Fruit fly (Drosophila melanogaster): ENCODE measurements around the gene MED18.

DNA sequence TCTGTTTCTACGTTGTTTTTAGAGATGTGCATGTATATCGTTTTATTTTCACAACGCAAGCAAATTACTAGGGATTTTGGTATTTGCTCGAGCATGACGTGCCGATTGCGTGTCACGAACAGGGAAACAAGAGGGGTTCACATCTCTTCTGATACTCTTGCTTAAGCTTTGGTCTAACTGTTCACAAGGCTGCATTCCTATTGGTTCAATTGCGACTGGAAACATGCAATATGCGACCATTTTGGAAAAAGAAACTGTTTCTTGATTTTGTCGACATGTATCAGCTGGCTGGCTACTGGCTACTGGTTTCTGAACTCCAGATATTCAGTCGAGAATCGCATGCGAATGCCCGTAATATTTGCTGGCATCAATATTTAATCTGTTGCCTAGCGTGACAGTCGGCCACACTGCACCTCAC lies 14.4 kb downstream of the MED18 start, which contains the start of gene Coa8:
- TF ChIP-seq Dfd (GFP tag; optimal IDR thresholded peaks at IDR 0.05) (no peak), h (GFP tag; optimal IDR thresholded peaks at IDR 0.05) (peak; percentile 32), pan (optimal IDR thresholded peaks at IDR 0.05) (no peak)

All from whole organism, wandering third instar larva.